Worm (Caenorhabditis elegans): ENCODE results near the gene F28H7.2.

DNA sequence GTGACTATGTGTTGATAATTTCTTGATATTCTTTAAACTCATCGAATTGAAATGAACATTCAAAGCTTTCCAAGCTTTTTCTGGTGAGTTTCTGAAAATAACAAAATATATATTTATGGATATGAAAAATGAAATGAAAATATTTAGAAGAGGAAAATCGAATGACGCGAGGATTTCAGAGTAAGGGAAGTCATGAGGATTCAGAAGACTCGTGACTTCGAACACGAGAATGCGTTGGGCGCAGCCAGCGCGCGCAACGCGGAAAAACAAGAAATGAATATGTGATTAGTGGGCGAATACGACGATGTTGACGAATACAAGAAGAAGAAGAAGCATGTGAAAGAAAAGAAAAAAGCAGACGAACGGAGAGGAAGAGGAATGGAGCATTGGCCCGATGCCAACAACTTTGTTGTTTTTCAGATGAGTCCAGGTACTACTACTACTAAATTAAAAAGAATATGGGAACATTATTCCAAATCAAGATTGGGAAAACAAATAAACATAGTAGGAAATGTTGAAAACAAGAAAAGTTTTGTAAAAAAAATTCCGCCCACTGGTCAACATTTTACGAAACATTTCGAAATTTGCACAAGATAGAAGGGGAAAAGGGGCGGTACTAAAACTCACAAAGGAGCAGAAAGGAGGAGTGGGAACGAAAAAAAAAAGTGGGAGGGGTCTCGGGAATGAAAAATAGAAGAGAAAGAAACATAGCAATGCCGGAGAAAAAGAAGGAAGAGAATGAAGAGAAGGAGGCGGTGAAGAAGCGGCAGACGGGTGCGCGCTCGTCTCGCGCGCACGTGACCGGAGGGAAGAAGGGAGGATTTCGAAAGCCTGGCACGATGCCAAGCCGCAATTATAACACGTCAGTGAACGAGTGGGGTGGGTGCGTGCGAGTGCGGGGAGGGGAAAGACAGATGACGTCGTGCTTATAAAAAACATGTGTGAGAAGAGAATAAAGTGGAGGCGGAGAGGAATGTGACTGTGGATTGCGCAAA lies 32.2 kb upstream of the F28H7.2 start:
- peak; percentile 83 for TF ChIP-seq snpc-4 (GFP tag; optimal IDR thresholded peaks at IDR 0.05)
- TF ChIP-seq snpc-4 (tag; optimal IDR thresholded peaks at IDR 0.05), result peak; percentile 83 to 86 (median 84)
- TF ChIP-seq bed-1 (GFP tag; IDR thresholded peaks at IDR 0.05), result no peak
- no peak for TF ChIP-seq hlh-12 (tag; optimal IDR thresholded peaks at IDR 0.05)
